Fruit fly (Drosophila melanogaster): Measurements from ENCODE around the gene cDIP.

The cDIP gene

DNA sequence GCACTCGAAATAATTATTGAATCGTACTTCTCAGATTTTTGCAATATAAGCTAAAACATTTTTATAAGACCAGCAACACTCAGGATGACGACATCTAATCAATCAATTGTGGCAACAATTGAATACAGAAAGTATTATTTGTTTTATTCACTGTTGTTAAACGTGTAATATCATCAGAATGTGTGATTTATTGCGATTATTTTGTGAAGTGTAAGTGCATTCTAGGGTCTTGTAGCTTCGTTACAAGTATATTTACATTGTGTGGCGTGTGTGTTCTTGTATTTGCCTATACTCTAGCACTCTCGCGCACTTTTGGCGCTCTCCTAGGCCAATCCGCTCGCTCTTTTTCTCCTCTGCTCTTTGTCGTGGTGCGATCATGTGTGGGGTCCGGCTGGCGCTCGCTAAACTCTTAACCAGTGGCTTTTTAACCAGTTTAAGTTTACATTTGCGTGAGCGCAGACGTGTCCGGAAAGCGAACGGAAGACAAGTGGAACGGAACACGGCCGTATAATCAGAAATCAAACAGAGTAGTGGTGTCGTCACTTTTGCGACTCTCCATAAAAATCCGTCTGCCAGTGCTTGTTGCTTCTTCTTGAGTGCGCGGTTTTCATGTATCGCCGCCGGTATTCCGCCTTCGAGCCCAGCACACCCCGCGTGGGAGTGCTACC, 43.7 kb upstream of the cDIP start (continued):
- TF ChIP-seq CG3407 (GFP tag; optimal IDR thresholded peaks at IDR 0.05) (peak; percentile 82), CG13424 (tag; optimal IDR thresholded peaks at IDR 0.05) (peak; percentile 90), ap (GFP tag; IDR thresholded peaks at IDR 0.05) (peak; percentile 62), Xrp1 (GFP tag; IDR thresholded peaks at IDR 0.05) (peak; percentile 77), CG7556 (GFP tag; optimal IDR thresholded peaks at IDR 0.05) (peak; percentile 89), CG18011 (GFP tag; optimal IDR thresholded peaks at IDR 0.05) (peak; percentile 48), row (GFP tag; IDR thresholded peaks at IDR 0.05) (peak; percentile 86), CG11247 (GFP tag; IDR thresholded peaks at IDR 0.05) (peak; percentile 12; the same call in 1 of the 2 replicates), tio (GFP tag; optimal IDR thresholded peaks at IDR 0.05) (peak; percentile 84), ash1 (GFP tag; optimal IDR thresholded peaks at IDR 0.05) (no peak), toy (GFP tag; IDR thresholded peaks at IDR 0.05) (no peak), CG11456 (GFP tag; IDR thresholded peaks at IDR 0.05) (no peak), nerfin-1 (tag; optimal IDR thresholded peaks at IDR 0.05) (peak; percentile 85), bbx (GFP tag; IDR thresholded peaks at IDR 0.05; ENCODE audit: partially characterized antibody) (peak; percentile 54; the same call in 1 of the 2 replicates), odd (GFP tag; optimal IDR thresholded peaks at IDR 0.05) (peak; percentile 66), TFAM (GFP tag; optimal IDR thresholded peaks at IDR 0.05) (no peak), CG9817 (tag; optimal IDR thresholded peaks at IDR 0.05) (peak; percentile 66), CG8944 (GFP tag; optimal IDR thresholded peaks at IDR 0.05) (peak; percentile 67), Nf-YA (GFP tag; IDR thresholded peaks at IDR 0.05) (peak; percentile 70; the same call in 1 of the 2 replicates), CG9609 (GFP tag; optimal IDR thresholded peaks at IDR 0.05) (peak; percentile 77), CG8089 (GFP tag; optimal IDR thresholded peaks at IDR 0.05) (peak; percentile 80), Nf-YB (GFP tag; optimal IDR thresholded peaks at IDR 0.05) (peak; percentile 69), Blimp-1 (GFP tag; optimal IDR thresholded peaks at IDR 0.05) (peak; percentile 91), sens-2 (GFP tag; IDR thresholded peaks at IDR 0.05) (peak; percentile 74; the same call in 1 of the 2 replicates), CG7372 (GFP tag; IDR thresholded peaks at IDR 0.05) (peak; percentile 52), klu (GFP tag; IDR thresholded peaks at IDR 0.05) (no peak), Gsc (GFP tag; IDR thresholded peaks at IDR 0.05) (0 out of 2 replicates have a peak, but pooled peaks have one; percentile 35), Ets65A (GFP tag) (peak; percentile 96), exex (tag; optimal IDR thresholded peaks at IDR 0.05) (no peak), fd102C (GFP tag; optimal IDR thresholded peaks at IDR 0.05) (no peak), Eip74EF (GFP tag; optimal IDR thresholded peaks at IDR 0.05) (peak in 1 of 2 experiments; percentile 87), MESR4 (GFP tag; optimal IDR thresholded peaks at IDR 0.05) (peak; percentile 4), HHEX (GFP tag; optimal IDR thresholded peaks at IDR 0.05) (peak; percentile 83), luna (GFP tag; optimal IDR thresholded peaks at IDR 0.05) (peak; percentile 35), Optix (GFP tag; IDR thresholded peaks at IDR 0.05) (peak; percentile 44; the same call in 1 of the 3 replicates), Oli (tag; optimal IDR thresholded peaks at IDR 0.05) (peak; percentile 92), Hr51 (GFP tag; optimal IDR thresholded peaks at IDR 0.05) (peak; percentile 58 to 90), Elba2 (GFP tag; optimal IDR thresholded peaks at IDR 0.05) (no peak), repo (GFP tag; optimal IDR thresholded peaks at IDR 0.05) (peak; percentile 61), CG1603 (tag; optimal IDR thresholded peaks at IDR 0.05) (peak; percentile 95), lmd (GFP tag; IDR thresholded peaks at IDR 0.05) (peak; percentile 81), mam (GFP tag; optimal IDR thresholded peaks at IDR 0.05) (peak; percentile 70), CG18262 (tag; optimal IDR thresholded peaks at IDR 0.05) (peak; percentile 94), CG11398 (GFP tag; optimal IDR thresholded peaks at IDR 0.05) (peak; percentile 85), tup (GFP tag; optimal IDR thresholded peaks at IDR 0.05) (peak; percentile 29), PHDP (tag; optimal IDR thresholded peaks at IDR 0.05) (peak; percentile 88), en (GFP tag; optimal IDR thresholded peaks at IDR 0.05) (peak; percentile 70), zfh2 (GFP tag; optimal IDR thresholded peaks at IDR 0.05) (peak; percentile 5), ara (GFP tag; IDR thresholded peaks at IDR 0.05) (peak; percentile 80)

Data from whole organism, embryonic.